Worm (Caenorhabditis elegans): Measurements from ENCODE around the gene C09E10.3.

Gene C09E10.3

ce11 chrX:1014708-1015107, 23.5 kb upstream of the C09E10.3 start:
- TF ChIP-seq flt-1 (GFP tag; IDR thresholded peaks at IDR 0.05) (no peak), ztf-23 (GFP tag; IDR thresholded peaks at IDR 0.05) (no peak), tab-1 (GFP tag; IDR thresholded peaks at IDR 0.05) (no peak), klf-2 (GFP tag; conservative IDR thresholded peaks at IDR 0.05) (no peak), ref-1 (GFP tag; conservative IDR thresholded peaks at IDR 0.05) (no peak), ztf-29 (GFP tag; IDR thresholded peaks at IDR 0.05) (no peak), cog-1 (tag; optimal IDR thresholded peaks at IDR 0.05) (no peak), T22C8.4 (GFP tag; IDR thresholded peaks at IDR 0.05) (no peak), med-1 (GFP tag; optimal IDR thresholded peaks at IDR 0.05; ENCODE audit: insufficient read depth) (no peak)

ce11 chrX:1012385-1012866, 21.3 kb upstream of the C09E10.3 start:
- TF ChIP-seq klf-2 (GFP tag; conservative IDR thresholded peaks at IDR 0.05), result no peak
- TF ChIP-seq cog-1 (tag; optimal IDR thresholded peaks at IDR 0.05), result no peak
- no peak for TF ChIP-seq ztf-29 (GFP tag; IDR thresholded peaks at IDR 0.05)
- no peak for TF ChIP-seq T22C8.4 (GFP tag; IDR thresholded peaks at IDR 0.05)
- TF ChIP-seq med-1 (GFP tag; optimal IDR thresholded peaks at IDR 0.05; ENCODE audit: insufficient read depth), result no peak
- no peak for TF ChIP-seq flt-1 (GFP tag; IDR thresholded peaks at IDR 0.05)
- no peak for TF ChIP-seq tab-1 (GFP tag; IDR thresholded peaks at IDR 0.05)
- TF ChIP-seq ref-1 (GFP tag; conservative IDR thresholded peaks at IDR 0.05), result no peak
- no peak for TF ChIP-seq ztf-23 (GFP tag; IDR thresholded peaks at IDR 0.05)

ce11 chrX:1010627-1011452, 19.7 kb upstream of the C09E10.3 start:
- TF ChIP-seq T22C8.4 (GFP tag; IDR thresholded peaks at IDR 0.05) (no peak), ref-1 (GFP tag; conservative IDR thresholded peaks at IDR 0.05) (no peak), med-1 (GFP tag; optimal IDR thresholded peaks at IDR 0.05; ENCODE audit: insufficient read depth) (no peak), klf-2 (GFP tag; conservative IDR thresholded peaks at IDR 0.05) (no peak), ztf-29 (GFP tag; IDR thresholded peaks at IDR 0.05) (no peak), cog-1 (tag; optimal IDR thresholded peaks at IDR 0.05) (no peak), flt-1 (GFP tag; IDR thresholded peaks at IDR 0.05) (no peak), ztf-23 (GFP tag; IDR thresholded peaks at IDR 0.05) (no peak), tab-1 (GFP tag; IDR thresholded peaks at IDR 0.05) (no peak)

ce11 chrX:1009512-1009911, 18.3 kb upstream of the C09E10.3 start:
- no peak for TF ChIP-seq flt-1 (GFP tag; IDR thresholded peaks at IDR 0.05)
- no peak for TF ChIP-seq ref-1 (GFP tag; conservative IDR thresholded peaks at IDR 0.05)
- TF ChIP-seq T22C8.4 (GFP tag; IDR thresholded peaks at IDR 0.05), result no peak
- no peak for TF ChIP-seq med-1 (GFP tag; optimal IDR thresholded peaks at IDR 0.05; ENCODE audit: insufficient read depth)
- no peak for TF ChIP-seq tab-1 (GFP tag; IDR thresholded peaks at IDR 0.05)
- TF ChIP-seq cog-1 (tag; optimal IDR thresholded peaks at IDR 0.05), result no peak
- TF ChIP-seq klf-2 (GFP tag; conservative IDR thresholded peaks at IDR 0.05), result no peak
- TF ChIP-seq ztf-29 (GFP tag; IDR thresholded peaks at IDR 0.05), result no peak
- no peak for TF ChIP-seq ztf-23 (GFP tag; IDR thresholded peaks at IDR 0.05)

ce11 chrX:1005026-1005425, 13.9 kb upstream of the C09E10.3 start:
- TF ChIP-seq cog-1 (tag; optimal IDR thresholded peaks at IDR 0.05) (no peak), ztf-23 (GFP tag; IDR thresholded peaks at IDR 0.05) (no peak), ztf-29 (GFP tag; IDR thresholded peaks at IDR 0.05) (no peak), T22C8.4 (GFP tag; IDR thresholded peaks at IDR 0.05) (no peak), klf-2 (GFP tag; conservative IDR thresholded peaks at IDR 0.05) (no peak), med-1 (GFP tag; optimal IDR thresholded peaks at IDR 0.05; ENCODE audit: insufficient read depth) (no peak), ref-1 (GFP tag; conservative IDR thresholded peaks at IDR 0.05) (no peak), tab-1 (GFP tag; IDR thresholded peaks at IDR 0.05) (no peak), flt-1 (GFP tag; IDR thresholded peaks at IDR 0.05) (no peak)

- no peak for TF ChIP-seq tab-1 (GFP tag; IDR thresholded peaks at IDR 0.05)
- TF ChIP-seq cog-1 (tag; optimal IDR thresholded peaks at IDR 0.05), result no peak
- no peak for TF ChIP-seq ztf-29 (GFP tag; IDR thresholded peaks at IDR 0.05)
- no peak for TF ChIP-seq klf-2 (GFP tag; conservative IDR thresholded peaks at IDR 0.05)
- no peak for TF ChIP-seq flt-1 (GFP tag; IDR thresholded peaks at IDR 0.05)
- no peak for TF ChIP-seq ztf-23 (GFP tag; IDR thresholded peaks at IDR 0.05)
- no peak for TF ChIP-seq T22C8.4 (GFP tag; IDR thresholded peaks at IDR 0.05)
- TF ChIP-seq med-1 (GFP tag; optimal IDR thresholded peaks at IDR 0.05; ENCODE audit: insufficient read depth), result no peak
- no peak for TF ChIP-seq ref-1 (GFP tag; conservative IDR thresholded peaks at IDR 0.05)
Observed at ce11 chrX:1004037-1004436, 12.9 kb upstream of the C09E10.3 start, which contains the start of gene cutl-21. Gene cutl-21, plus strand, starts transcription at chrX:1004337.

ce11 chrX:994678-995077, 3.5 kb upstream of the C09E10.3 start:
- TF ChIP-seq tab-1 (GFP tag; IDR thresholded peaks at IDR 0.05) (no peak), ztf-29 (GFP tag; IDR thresholded peaks at IDR 0.05) (no peak), cog-1 (tag; optimal IDR thresholded peaks at IDR 0.05) (no peak), klf-2 (GFP tag; conservative IDR thresholded peaks at IDR 0.05) (no peak), flt-1 (GFP tag; IDR thresholded peaks at IDR 0.05) (no peak)

ce11 chrX:992650-993403, 1.7 kb upstream of the C09E10.3 start:
- TF ChIP-seq flt-1 (GFP tag; IDR thresholded peaks at IDR 0.05), result peak; percentile 60; the same call in 1 of the 2 replicates
- 0 out of 2 replicates have a peak, but pooled peaks have one; percentile 14 for TF ChIP-seq klf-2 (GFP tag; conservative IDR thresholded peaks at IDR 0.05)
- TF ChIP-seq cog-1 (tag; optimal IDR thresholded peaks at IDR 0.05), result peak; percentile 37
- TF ChIP-seq T22C8.4 (GFP tag; IDR thresholded peaks at IDR 0.05), result no peak
- no peak for TF ChIP-seq ref-1 (GFP tag; conservative IDR thresholded peaks at IDR 0.05)
- 0 out of 2 replicates have a peak, but pooled peaks have one; percentile 57 for TF ChIP-seq tab-1 (GFP tag; IDR thresholded peaks at IDR 0.05)
- TF ChIP-seq ztf-29 (GFP tag; IDR thresholded peaks at IDR 0.05), result peak; percentile 26; the same call in 1 of the 2 replicates

ce11 chrX:986463-986862, 4.7 kb downstream of the C09E10.3 start:
- no peak for TF ChIP-seq T22C8.4 (GFP tag; IDR thresholded peaks at IDR 0.05)
- TF ChIP-seq med-1 (GFP tag; optimal IDR thresholded peaks at IDR 0.05; ENCODE audit: insufficient read depth), result no peak
- no peak for TF ChIP-seq cog-1 (tag; optimal IDR thresholded peaks at IDR 0.05)
- TF ChIP-seq flt-1 (GFP tag; IDR thresholded peaks at IDR 0.05), result peak; percentile 39; the same call in 1 of the 2 replicates
- peak; percentile 38; the same call in 1 of the 2 replicates for TF ChIP-seq ztf-23 (GFP tag; IDR thresholded peaks at IDR 0.05)

Measured in whole organism, midembryonic.